Fruit fly (Drosophila melanogaster) whole organism, embryonic: Measurements from ENCODE around the gene Mct1.
A peak's percentile ranks its signal among the peaks of the same experiment; 100 is the strongest.

ENCODE experiments used
- B-H2 ChIP-seq: fragments of 200-800 bp; sonication (Bioruptor generic); optimal IDR thresholded peaks from 2 replicates; lab custom pipeline; 2018; ENCODE audit warnings: missing biosample characterization, mild to moderate bottlenecking, missing genetic modification characterization
- Bdp1 ChIP-seq: fragments of 200-800 bp; sonication (Bioruptor generic); optimal IDR thresholded peaks from 3 replicates; lab custom pipeline; 2016; ENCODE audit warnings: missing biosample characterization, missing genetic modification characterization
- CG10654 ChIP-seq: fragments of 200-800 bp; sonication (Bioruptor generic); optimal IDR thresholded peaks from 2 replicates; lab custom pipeline; 2016; ENCODE audit warnings: missing biosample characterization, missing genetic modification characterization
- CG10979 ChIP-seq: fragments of 200-800 bp; sonication (Bioruptor generic); optimal IDR thresholded peaks from 2 replicates; lab custom pipeline; 2018; ENCODE audit warnings: missing biosample characterization, mild to moderate bottlenecking, missing genetic modification characterization, moderate library complexity
- CG11504 ChIP-seq: fragments of 200-800 bp; sonication (Bioruptor generic); optimal IDR thresholded peaks from 3 replicates; lab custom pipeline; 2019; ENCODE audit warnings: missing biosample characterization, mild to moderate bottlenecking, missing genetic modification characterization, moderate library complexity
- CG12155 ChIP-seq: fragments of 200-800 bp; sonication (Bioruptor generic); optimal IDR thresholded peaks from 3 replicates; lab custom pipeline; 2016; ENCODE audit warnings: missing biosample characterization, missing genetic modification characterization
- CG12219 ChIP-seq: fragments of 200-800 bp; sonication (Bioruptor generic); optimal IDR thresholded peaks from 3 replicates; lab custom pipeline; 2018; ENCODE audit warnings: missing biosample characterization, mild to moderate bottlenecking, missing genetic modification characterization
- CG12769 ChIP-seq: fragments of 200-800 bp; sonication (Bioruptor generic); optimal IDR thresholded peaks from 2 replicates; lab custom pipeline; 2019; ENCODE audit warnings: missing biosample characterization, mild to moderate bottlenecking, missing genetic modification characterization, moderate library complexity
- CG13624 ChIP-seq: fragments of 200-800 bp; sonication (Bioruptor generic); optimal IDR thresholded peaks from 2 replicates; lab custom pipeline; 2016; ENCODE audit warnings: missing biosample characterization, missing genetic modification characterization
- CG18011 ChIP-seq: fragments of 200-800 bp; sonication (Bioruptor generic); optimal IDR thresholded peaks from 2 replicates; lab custom pipeline; 2017; ENCODE audit warnings: missing biosample characterization, missing genetic modification characterization, mild to moderate bottlenecking, moderate library complexity, missing genotype
- CG2116 ChIP-seq: fragments of 200-800 bp; sonication (Bioruptor generic); optimal IDR thresholded peaks from 3 replicates; lab custom pipeline; 2018; ENCODE audit warnings: missing biosample characterization, mild to moderate bottlenecking, missing genetic modification characterization
- CG2199 ChIP-seq: fragments of 200-800 bp; sonication (Bioruptor generic); IDR thresholded peaks from 3 replicates; pipeline ENCODE4 v1.3.6; 2022; ENCODE audit warnings: missing biosample characterization, missing genetic modification characterization
- CG31441 ChIP-seq: fragments of 200-800 bp; sonication (Bioruptor generic); IDR thresholded peaks from 2 replicates; pipeline ENCODE4 v1.3.6; 2022; ENCODE audit warnings: missing biosample characterization, missing genetic modification characterization
- CG4730 ChIP-seq: fragments of 200-800 bp; sonication (Bioruptor generic); IDR thresholded peaks from 2 replicates; pipeline ENCODE4 v1.3.6; 2022; ENCODE audit warnings: missing biosample characterization, missing genetic modification characterization
- CG4820 ChIP-seq: fragments of 200-800 bp; sonication (Bioruptor generic); optimal IDR thresholded peaks from 3 replicates; lab custom pipeline; 2016; ENCODE audit warnings: missing biosample characterization, missing genetic modification characterization
- CG6272 ChIP-seq: fragments of 200-800 bp; sonication (Bioruptor generic); IDR thresholded peaks from 2 replicates; pipeline ENCODE4 v1.3.6; 2022; ENCODE audit warnings: missing biosample characterization, missing genetic modification characterization
- CG7556 ChIP-seq: fragments of 200-800 bp; sonication (Bioruptor generic); optimal IDR thresholded peaks from 2 replicates; lab custom pipeline; 2017; ENCODE audit warnings: missing biosample characterization, mild to moderate bottlenecking, missing genetic modification characterization
- CG7928 ChIP-seq: fragments of 200-800 bp; sonication (Bioruptor generic); optimal IDR thresholded peaks from 2 replicates; lab custom pipeline; 2017; ENCODE audit warnings: missing biosample characterization, mild to moderate bottlenecking, missing genetic modification characterization
- CG8765 ChIP-seq: fragments of 200-800 bp; sonication (Bioruptor generic); IDR thresholded peaks from 2 replicates; pipeline ENCODE4 v1.3.6; 2022; ENCODE audit warnings: missing biosample characterization, missing genetic modification characterization
- CG9609 ChIP-seq: fragments of 200-800 bp; sonication (Bioruptor generic); optimal IDR thresholded peaks from 3 replicates; lab custom pipeline; 2016; ENCODE audit warnings: missing biosample characterization, missing genetic modification characterization
- Dbx ChIP-seq: fragments of 200-800 bp; sonication (Bioruptor generic); IDR thresholded peaks from 3 replicates; pipeline ENCODE4 v1.3.6; 2022; ENCODE audit warnings: missing biosample characterization, missing genetic modification characterization
- Dek ChIP-seq: fragments of 200-800 bp; sonication (Bioruptor generic); optimal IDR thresholded peaks from 3 replicates; lab custom pipeline; 2019; ENCODE audit warnings: missing biosample characterization, mild to moderate bottlenecking, missing genetic modification characterization, moderate library complexity
- Drgx ChIP-seq: fragments of 200-800 bp; sonication (Bioruptor generic); IDR thresholded peaks from 2 replicates; pipeline ENCODE4 v1.3.6; 2022; ENCODE audit warnings: missing biosample characterization, missing genetic modification characterization
- E2f2 ChIP-seq: fragments of 200-800 bp; sonication (Bioruptor generic); IDR thresholded peaks from 2 replicates; pipeline ENCODE4 v1.3.6; 2022; ENCODE audit warnings: missing biosample characterization, missing genetic modification characterization
- Ets97D ChIP-seq: fragments of 200-800 bp; sonication (Bioruptor generic); optimal IDR thresholded peaks from 3 replicates; lab custom pipeline; 2016; ENCODE audit warnings: missing biosample characterization, missing genetic modification characterization
- Hsf ChIP-seq: fragments of 200-800 bp; sonication (Bioruptor generic); optimal IDR thresholded peaks from 3 replicates; lab custom pipeline; 2016; ENCODE audit warnings: missing biosample characterization, missing genetic modification characterization
- Lim3 ChIP-seq: fragments of 200-800 bp; sonication (Bioruptor generic); IDR thresholded peaks from 2 replicates; pipeline ENCODE4 v1.3.6; 2022; ENCODE audit warnings: missing biosample characterization, missing genetic modification characterization
- Med ChIP-seq: fragments of 200-800 bp; sonication (Bioruptor generic); peaks from one replicate; lab custom pipeline; 2016; ENCODE audit warnings: missing biosample characterization, missing genetic modification characterization, mild to moderate bottlenecking, inconsistent platforms, moderate library complexity
- Opbp ChIP-seq: fragments of 200-800 bp; sonication (Bioruptor generic); IDR thresholded peaks from 3 replicates; pipeline ENCODE4 v1.3.6; 2022; ENCODE audit warnings: missing biosample characterization, missing genetic modification characterization; ENCODE audit not compliant: partially characterized antibody
- Sry-β ChIP-seq: fragments of 200-800 bp; sonication (Bioruptor generic); optimal IDR thresholded peaks from 2 replicates; lab custom pipeline; 2018; ENCODE audit warnings: missing biosample characterization, mild to moderate bottlenecking, missing genetic modification characterization, moderate library complexity
- abd-A ChIP-seq: fragments of 200-800 bp; sonication (Bioruptor generic); optimal IDR thresholded peaks from 3 replicates; lab custom pipeline; 2019; ENCODE audit warnings: missing biosample characterization, mild to moderate bottlenecking, missing genetic modification characterization, moderate library complexity
- aop ChIP-seq: fragments of 200-800 bp; sonication (Bioruptor generic); IDR thresholded peaks from 2 replicates; pipeline ENCODE4 v1.3.6; 2022; ENCODE audit warnings: missing biosample characterization, missing genetic modification characterization
- az2 ChIP-seq: fragments of 200-800 bp; sonication (Bioruptor generic); optimal IDR thresholded peaks from 3 replicates; lab custom pipeline; 2016; ENCODE audit warnings: missing biosample characterization, missing genetic modification characterization
- bbx ChIP-seq: fragments of 200-800 bp; sonication (Bioruptor generic); IDR thresholded peaks from 2 replicates; pipeline ENCODE4 v1.3.6; 2022; ENCODE audit warnings: missing biosample characterization, missing genetic modification characterization; ENCODE audit not compliant: partially characterized antibody
- bcd ChIP-seq: fragments of 200-800 bp; sonication (Bioruptor generic); optimal IDR thresholded peaks from 2 replicates; lab custom pipeline; 2017; ENCODE audit warnings: missing biosample characterization, mild to moderate bottlenecking, missing genetic modification characterization
- bowl ChIP-seq: fragments of 200-800 bp; sonication (Bioruptor generic); IDR thresholded peaks from 2 replicates; pipeline ENCODE4 v1.3.6; 2022; ENCODE audit warnings: missing biosample characterization, missing genetic modification characterization
- cwo ChIP-seq: fragments of 200-800 bp; sonication (Bioruptor generic); optimal IDR thresholded peaks from 3 replicates; lab custom pipeline; 2017; ENCODE audit warnings: missing biosample characterization, missing genetic modification characterization, mild to moderate bottlenecking, moderate library complexity, missing genetic modification reagents
- da ChIP-seq: fragments of 200-800 bp; sonication (Bioruptor generic); optimal IDR thresholded peaks from 2 replicates; lab custom pipeline; 2016; ENCODE audit warnings: missing biosample characterization, missing genetic modification characterization
- dimm ChIP-seq: fragments of 200-800 bp; sonication (Bioruptor generic); IDR thresholded peaks from 2 replicates; pipeline ENCODE4 v1.3.6; 2022; ENCODE audit warnings: missing biosample characterization, missing genetic modification characterization
- dpn ChIP-seq, 2 experiments: fragments of 200-800 bp; sonication (Bioruptor generic); optimal IDR thresholded peaks; 3 replicates each; lab custom pipeline; 2016; ENCODE audit warnings: missing biosample characterization in 2 of 2, missing genetic modification characterization in 2 of 2
- ftz-f1 ChIP-seq: fragments of 200-800 bp; sonication (Bioruptor generic); optimal IDR thresholded peaks from 2 replicates; lab custom pipeline; 2016; ENCODE audit warnings: missing biosample characterization, missing genetic modification characterization
- gce ChIP-seq: fragments of 200-800 bp; sonication (Bioruptor generic); IDR thresholded peaks from 3 replicates; pipeline ENCODE4 v1.3.6; 2022; ENCODE audit warnings: missing biosample characterization, missing genetic modification characterization
- gcm2 ChIP-seq: fragments of 200-800 bp; sonication (Bioruptor generic); optimal IDR thresholded peaks from 2 replicates; lab custom pipeline; 2016; ENCODE audit warnings: missing biosample characterization, missing genetic modification characterization
- kay ChIP-seq: fragments of 200-800 bp; sonication (Bioruptor generic); optimal IDR thresholded peaks from 2 replicates; lab custom pipeline; 2016; ENCODE audit warnings: missing biosample characterization, missing genetic modification characterization
- lola ChIP-seq, 3 experiments: fragments of >200 bp in 2 of 3; fragments of 200-800 bp in 1 of 3; sonication (Bioruptor generic) in 1 of 3; optimal IDR thresholded peaks; 2 replicates each; lab custom pipeline; 2017 to 2019; ENCODE audit warnings: missing biosample characterization in 3 of 3, missing genetic modification characterization in 3 of 3, mild to moderate bottlenecking in 1 of 3, moderate library complexity in 1 of 3
- oc ChIP-seq: fragments of 200-800 bp; sonication (Bioruptor generic); optimal IDR thresholded peaks from 2 replicates; lab custom pipeline; 2018; ENCODE audit warnings: missing biosample characterization, mild to moderate bottlenecking, missing genetic modification characterization, moderate library complexity
- phol ChIP-seq: fragments of 200-800 bp; sonication (Bioruptor generic); optimal IDR thresholded peaks from 3 replicates; lab custom pipeline; 2018; ENCODE audit warnings: missing biosample characterization, mild to moderate bottlenecking, missing genetic modification characterization, moderate library complexity
- pros ChIP-seq: fragments of 200-800 bp; sonication (Bioruptor generic); optimal IDR thresholded peaks from 3 replicates; lab custom pipeline; 2019; ENCODE audit warnings: missing biosample characterization, mild to moderate bottlenecking, missing genetic modification characterization, moderate library complexity
- pzg ChIP-seq: fragments of 200-800 bp; sonication (Bioruptor generic); optimal IDR thresholded peaks from 3 replicates; lab custom pipeline; 2018; ENCODE audit warnings: missing biosample characterization, mild to moderate bottlenecking, missing genetic modification characterization, moderate library complexity
- sr ChIP-seq: fragments of 200-800 bp; sonication (Bioruptor generic); IDR thresholded peaks from 3 replicates; pipeline ENCODE4 v1.3.6; 2022; ENCODE audit warnings: missing biosample characterization, missing genetic modification characterization
- wdn ChIP-seq: fragments of 200-800 bp; sonication (Bioruptor generic); IDR thresholded peaks from 2 replicates; pipeline ENCODE4 v1.3.6; 2022; ENCODE audit warnings: missing biosample characterization, missing genetic modification characterization
- z ChIP-seq: fragments of 200-800 bp; sonication (Bioruptor generic); IDR thresholded peaks from 3 replicates; pipeline ENCODE4 v1.3.6; 2022; ENCODE audit warnings: missing biosample characterization, missing genetic modification characterization

Mct1 gene

DNA sequence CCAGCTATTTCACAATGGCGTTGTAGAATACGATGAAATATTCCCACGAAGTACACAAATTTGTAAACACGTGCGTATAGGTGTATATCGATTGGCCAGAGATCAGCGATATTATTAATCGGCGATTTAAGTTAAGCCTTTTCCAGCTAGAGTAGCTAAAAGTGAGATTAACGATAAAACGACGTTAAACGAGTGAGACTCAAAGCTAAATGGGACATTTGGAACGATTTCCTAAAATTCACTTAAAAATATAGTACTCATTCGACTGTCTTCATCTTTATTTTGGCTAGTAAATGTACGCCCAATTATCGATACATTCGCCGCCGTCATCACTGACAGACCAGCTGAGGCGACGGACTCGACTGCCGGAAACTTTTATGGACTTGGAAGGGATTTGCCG, 4.4 kb upstream of the Mct1 start, which contains the start of the genes Nmd3 and CG17776 (continued):
- peak; percentile 36; the same call in 1 of the 3 replicates for TF ChIP-seq Dbx (GFP tag; lab: Robert Waterston, UW)
- no peak for TF ChIP-seq dimm (GFP tag; lab: Robert Waterston, UW)
- TF ChIP-seq Med (GFP tag; lab: Kevin White, UChicago): peak; percentile 71
- no peak for TF ChIP-seq B-H2 (GFP tag; lab: Kevin White, UChicago)
- no peak for TF ChIP-seq gce (GFP tag; lab: Robert Waterston, UW)
- peak; percentile 28 for TF ChIP-seq Bdp1 (GFP tag; lab: Kevin White, UChicago)
- no peak for TF ChIP-seq CG4730
- peak; percentile 46; the same call in 1 of the 2 replicates for TF ChIP-seq E2f2
- TF ChIP-seq Sry-β: peak; percentile 95
- no peak for TF ChIP-seq Lim3 (GFP tag; lab: Robert Waterston, UW)
- no peak for TF ChIP-seq gcm2
- no peak for TF ChIP-seq abd-A (tag; lab: Kevin White, UChicago)
- no peak for TF ChIP-seq Drgx
- no peak for TF ChIP-seq da (GFP tag; lab: Kevin White, UChicago)
- TF ChIP-seq CG12155 (GFP tag; lab: Kevin White, UChicago): no peak
- no peak for TF ChIP-seq z (GFP tag; lab: Robert Waterston, UW)
- no peak for TF ChIP-seq wdn (GFP tag; lab: Robert Waterston, UW)
- TF ChIP-seq phol: peak; percentile 39
- no peak for TF ChIP-seq CG8765 (GFP tag; lab: Robert Waterston, UW)
- no peak for TF ChIP-seq CG10979 (tag; lab: Kevin White, UChicago)
- no peak for TF ChIP-seq bowl (GFP tag; lab: Robert Waterston, UW)
- no peak for TF ChIP-seq ftz-f1 (GFP tag; lab: Kevin White, UChicago)
- no peak for TF ChIP-seq kay (GFP tag; lab: Kevin White, UChicago)
- TF ChIP-seq CG31441 (GFP tag; lab: Robert Waterston, UW): no peak
- no peak for TF ChIP-seq CG9609 (GFP tag; lab: Kevin White, UChicago)
- TF ChIP-seq CG7556 (GFP tag; lab: Kevin White, UChicago): no peak
- no peak for TF ChIP-seq CG2199
- TF ChIP-seq Hsf (GFP tag; lab: Kevin White, UChicago): no peak
- TF ChIP-seq cwo: peak; percentile 79
- TF ChIP-seq aop (GFP tag; lab: Robert Waterston, UW): no peak
- no peak for TF ChIP-seq CG10654
- peak; percentile 33 for TF ChIP-seq bcd
- peak; percentile 35; the same call in 1 of the 3 replicates for TF ChIP-seq Opbp (GFP tag; lab: Robert Waterston, UW)
- peak; percentile 38 for TF ChIP-seq Ets97D (GFP tag; lab: Kevin White, UChicago)
- TF ChIP-seq Dek (tag; lab: Kevin White, UChicago): no peak
- no peak for TF ChIP-seq sr
- peak; percentile 60 for TF ChIP-seq pzg (GFP tag; lab: Kevin White, UChicago)
- peak; percentile 46 for TF ChIP-seq CG13624 (GFP tag; lab: Kevin White, UChicago)
- TF ChIP-seq CG18011 (GFP tag; lab: Kevin White, UChicago): no peak
- TF ChIP-seq bbx (GFP tag; lab: Robert Waterston, UW): peak; percentile 37; the same call in 1 of the 2 replicates
- no peak for TF ChIP-seq oc (tag; lab: Kevin White, UChicago)
- TF ChIP-seq CG7928 (GFP tag; lab: Kevin White, UChicago): no peak
- TF ChIP-seq CG6272 (GFP tag; lab: Robert Waterston, UW): no peak
- no peak for TF ChIP-seq CG4820
- no peak for TF ChIP-seq CG11504 (tag; lab: Kevin White, UChicago)
- no peak for TF ChIP-seq CG12219 (GFP tag; lab: Kevin White, UChicago)
- no peak for TF ChIP-seq az2 (GFP tag; lab: Kevin White, UChicago)
- TF ChIP-seq CG2116: peak; percentile 77
- no peak for TF ChIP-seq pros (GFP tag; lab: Kevin White, UChicago)
- peak in 1 of 3 experiments; percentile 15 for TF ChIP-seq lola (GFP tag; optimal IDR thresholded peaks at IDR 0.05; lab: Kevin White, UChicago)
- TF ChIP-seq CG12769 (tag; lab: Kevin White, UChicago): no peak
- TF ChIP-seq dpn (GFP tag; optimal IDR thresholded peaks at IDR 0.05; lab: Kevin White, UChicago): peak in 1 of 2 experiments; percentile 5
